Worm (Caenorhabditis elegans) whole organism, midembryonic: ENCODE data around the gene F35C8.8.

Source experiments
- cog-1 ChIP-seq: sonication (generic microtip); optimal IDR thresholded peaks from 2 replicates; lab custom pipeline; 2016; ENCODE audit warnings: missing genetic modification characterization, missing compliant biosample characterization
- flt-1 ChIP-seq: fragments of 200-800 bp; sonication (Bioruptor generic); IDR thresholded peaks from 2 replicates; pipeline ENCODE4 v1.3.6; 2022; ENCODE audit warnings: missing genetic modification characterization, missing compliant biosample characterization
- ref-1 ChIP-seq: fragments of 200-800 bp; sonication (Bioruptor generic); conservative IDR thresholded peaks from 2 replicates; pipeline ENCODE4 v1.3.6; 2022; ENCODE audit warnings: missing genetic modification reagents, missing genetic modification characterization, missing compliant biosample characterization

ce11 chrX:5400524-5400923 lies 28.1 kb upstream of the F35C8.8 start, which contains the start of gene scav-1:
- TF ChIP-seq flt-1 (GFP tag; lab: Robert Waterston, UW) = no peak
- no peak for TF ChIP-seq ref-1 (GFP tag; lab: Robert Waterston, UW)
- no peak for TF ChIP-seq cog-1 (tag; lab: Kevin White, UChicago)
